Worm (Caenorhabditis elegans): ENCODE measurements around the gene rgs-6.

The rgs-6 gene

DNA sequence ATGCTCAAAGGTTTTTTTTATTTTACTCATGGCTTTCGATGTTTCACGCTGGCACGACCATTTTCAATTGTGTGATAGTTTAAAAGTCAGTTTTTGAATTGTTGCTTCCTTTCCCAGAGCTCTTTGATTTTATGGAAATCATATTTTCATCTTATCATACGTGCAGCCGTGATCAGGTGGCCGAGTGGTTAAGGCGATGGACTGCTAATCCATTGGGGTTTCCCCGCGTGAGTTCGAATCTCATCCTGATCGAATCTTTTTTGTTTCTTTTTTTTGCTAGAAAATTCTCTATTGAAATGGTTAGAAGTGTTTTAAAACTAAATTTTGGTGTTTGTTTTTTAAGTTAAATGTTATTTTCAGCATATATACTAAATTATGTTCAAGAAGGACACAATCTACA, 24.4 kb downstream of the rgs-6 start (continued):
- TF ChIP-seq attf-3 (GFP tag; conservative IDR thresholded peaks at IDR 0.05) (no peak), egl-44 (GFP tag; IDR thresholded peaks at IDR 0.05) (no peak), Y95B8A.8 (GFP tag; IDR thresholded peaks at IDR 0.05) (no peak), atf-7 (tag; optimal IDR thresholded peaks at IDR 0.05) (no peak), F23B12.7 (tag; optimal IDR thresholded peaks at IDR 0.05; ENCODE audit: insufficient read depth) (no peak), sptf-2 (GFP tag; optimal IDR thresholded peaks at IDR 0.05) (no peak), ztf-3 (GFP tag; optimal IDR thresholded peaks at IDR 0.05) (no peak), let-607 (tag; optimal IDR thresholded peaks at IDR 0.05) (peak in 1 of 2 experiments; percentile 1), D2030.7 (GFP tag; IDR thresholded peaks at IDR 0.05) (peak; percentile 82), nhr-120 (GFP tag; IDR thresholded peaks at IDR 0.05) (0 out of 2 replicates have a peak, but pooled peaks have one; percentile 38), madf-8 (GFP tag; conservative IDR thresholded peaks at IDR 0.05) (no peak), sea-2 (GFP tag; IDR thresholded peaks at IDR 0.05) (no peak), fkh-3 (tag; optimal IDR thresholded peaks at IDR 0.05) (no peak), dpl-1 (GFP tag; optimal IDR thresholded peaks at IDR 0.05) (no peak), snpc-1.3 (tag; optimal IDR thresholded peaks at IDR 0.05; ENCODE audit: insufficient read depth) (peak; percentile 45), him-1 (tag; optimal IDR thresholded peaks at IDR 0.05) (peak; percentile 48), F57C9.4 (tag; optimal IDR thresholded peaks at IDR 0.05) (no peak), cebp-1 (GFP tag; IDR thresholded peaks at IDR 0.05) (no peak), cebp-1 (tag; optimal IDR thresholded peaks at IDR 0.05) (no peak), C17E4.6 (GFP tag; IDR thresholded peaks at IDR 0.05) (no peak), hmg-1.2 (GFP tag; IDR thresholded peaks at IDR 0.05) (peak; percentile 64), ztf-26 (tag; optimal IDR thresholded peaks at IDR 0.05) (no peak), dox-1 (GFP tag; IDR thresholded peaks at IDR 0.05) (no peak), ets-4 (GFP tag; optimal IDR thresholded peaks at IDR 0.05) (no peak), B0035.1 (tag; optimal IDR thresholded peaks at IDR 0.05) (no peak), unc-62 (GFP tag; optimal IDR thresholded peaks at IDR 0.05) (no peak), F39B2.1 (GFP tag; IDR thresholded peaks at IDR 0.05) (no peak), rec-8 (tag; optimal IDR thresholded peaks at IDR 0.05) (no peak), ztf-18 (tag; optimal IDR thresholded peaks at IDR 0.05) (peak; percentile 24), aptf-3 (GFP tag; IDR thresholded peaks at IDR 0.05) (no peak), ZK185.1 (tag; optimal IDR thresholded peaks at IDR 0.05; ENCODE audit: poor library complexity, severe bottlenecking) (peak; percentile 4), madf-6 (GFP tag; IDR thresholded peaks at IDR 0.05) (peak; percentile 47), lin-40 (tag; optimal IDR thresholded peaks at IDR 0.05) (no peak), lin-26 (GFP tag; IDR thresholded peaks at IDR 0.05) (peak; percentile 79), F10E7.11 (tag; optimal IDR thresholded peaks at IDR 0.05) (no peak), mel-28 (tag; optimal IDR thresholded peaks at IDR 0.05; ENCODE audit: borderline replicate concordance) (no peak), ceh-100 (GFP tag; IDR thresholded peaks at IDR 0.05) (no peak), Y79H2A.3 (GFP tag; conservative IDR thresholded peaks at IDR 0.05) (no peak)

ce11 chrX:5707809-5708208, 25.8 kb downstream of the rgs-6 start:
- TF ChIP-seq ztf-6 (GFP tag; IDR thresholded peaks at IDR 0.05), result peak; percentile 83; the same call in 1 of the 2 replicates
- 0 out of 2 replicates have a peak, but pooled peaks have one; percentile 35 for TF ChIP-seq cebp-2 (GFP tag; IDR thresholded peaks at IDR 0.05)
- TF ChIP-seq lin-26 (GFP tag; IDR thresholded peaks at IDR 0.05), result peak; percentile 94
- TF ChIP-seq tlf-1 (GFP tag; optimal IDR thresholded peaks at IDR 0.05), result peak; percentile 29
- TF ChIP-seq snpc-1.3 (tag; optimal IDR thresholded peaks at IDR 0.05; ENCODE audit: insufficient read depth), result no peak
- TF ChIP-seq madf-3 (GFP tag; IDR thresholded peaks at IDR 0.05), result no peak
- peak; percentile 59 for TF ChIP-seq unc-130 (GFP tag; optimal IDR thresholded peaks at IDR 0.05)
- TF ChIP-seq egl-44 (GFP tag; IDR thresholded peaks at IDR 0.05), result peak; percentile 94
- TF ChIP-seq K12H6.12 (tag; optimal IDR thresholded peaks at IDR 0.05), result peak; percentile 14
- peak; percentile 85 for TF ChIP-seq F52B5.7 (tag; optimal IDR thresholded peaks at IDR 0.05)
- TF ChIP-seq snpc-1.1 (tag; optimal IDR thresholded peaks at IDR 0.05; ENCODE audit: insufficient read depth), result peak; percentile 12
- TF ChIP-seq ztf-22 (GFP tag; optimal IDR thresholded peaks at IDR 0.05), result no peak
- peak; percentile 61 for TF ChIP-seq lin-40 (tag; optimal IDR thresholded peaks at IDR 0.05)
- no peak for TF ChIP-seq efl-1 (GFP tag; optimal IDR thresholded peaks at IDR 0.05)
- TF ChIP-seq ceh-58 (GFP tag; IDR thresholded peaks at IDR 0.05), result no peak
- 0 out of 2 replicates have a peak, but pooled peaks have one; percentile 52 for TF ChIP-seq F37B4.10 (GFP tag; IDR thresholded peaks at IDR 0.05)

Measured in whole organism, young adult.